Worm (Caenorhabditis elegans): ENCODE results near the gene fip-1.

DNA sequence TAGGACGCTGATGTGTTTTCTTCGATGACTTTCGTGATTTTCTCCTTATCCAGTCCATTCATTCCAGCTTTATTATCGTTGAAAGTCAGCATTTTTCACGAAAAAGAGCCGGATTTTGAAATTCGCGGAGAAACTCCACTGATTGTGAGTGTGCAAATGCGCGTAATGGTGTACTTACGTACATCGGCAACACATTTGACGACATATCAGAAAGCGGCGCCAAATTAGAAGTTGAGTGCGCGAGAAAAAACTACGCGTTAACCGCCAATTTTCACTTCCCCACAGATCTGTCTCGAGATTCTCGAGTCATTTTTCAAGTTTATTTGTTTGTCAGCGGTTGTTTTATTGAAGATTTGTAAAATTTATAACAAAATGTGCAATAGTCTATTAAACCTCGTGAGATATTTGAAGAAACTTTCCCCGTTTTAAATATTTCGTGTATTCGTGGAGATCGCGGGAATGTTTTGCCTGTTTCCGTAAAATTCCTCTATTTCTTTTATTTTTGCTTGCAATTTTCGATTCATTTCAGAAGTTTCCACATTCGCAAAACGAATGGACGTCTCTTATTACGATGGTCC is 11.1 kb upstream of the fip-1 start, which contains the start of the genes polk-1 and gpr-1:
- TF ChIP-seq ceh-13 (GFP tag; optimal IDR thresholded peaks at IDR 0.05), result no peak
- TF ChIP-seq ama-1 (optimal IDR thresholded peaks at IDR 0.05), result no peak
- no peak for TF ChIP-seq hnd-1 (tag; optimal IDR thresholded peaks at IDR 0.05)
- no peak for TF ChIP-seq flt-1 (GFP tag; IDR thresholded peaks at IDR 0.05)
- no peak for TF ChIP-seq tbx-11 (GFP tag; IDR thresholded peaks at IDR 0.05)
- TF ChIP-seq hmg-4 (GFP tag; optimal IDR thresholded peaks at IDR 0.05), result no peak
- no peak for TF ChIP-seq tbx-37 (GFP tag; conservative IDR thresholded peaks at IDR 0.05)
- TF ChIP-seq scrt-1 (GFP tag; IDR thresholded peaks at IDR 0.05), result no peak
- TF ChIP-seq pes-1 (GFP tag; IDR thresholded peaks at IDR 0.05), result no peak
- no peak for TF ChIP-seq hmbx-1 (tag; optimal IDR thresholded peaks at IDR 0.05)
- TF ChIP-seq ceh-36 (tag; optimal IDR thresholded peaks at IDR 0.05), result no peak
- TF ChIP-seq aly-1 (tag; optimal IDR thresholded peaks at IDR 0.05), result no peak

Data from whole organism, early embryonic.